Worm (Caenorhabditis elegans) whole organism, L3 larva: ENCODE measurements around the gene W03H9.2.

Experiments used
- ZK546.5 ChIP-seq: sonication (generic microtip); optimal IDR thresholded peaks from 2 replicates; lab custom pipeline; 2017; ENCODE audit warnings: missing biosample characterization, missing genetic modification characterization
- ama-1 ChIP-seq: fragments of 150-350 bp; optimal IDR thresholded peaks from 2 replicates; lab custom pipeline; 2018
- daf-12 ChIP-seq: fragments of 150-350 bp; optimal IDR thresholded peaks from 2 replicates; lab custom pipeline; 2014; ENCODE audit warnings: missing biosample characterization, missing genetic modification reagents, missing genetic modification characterization
- elt-2 ChIP-seq: sonication (generic microtip); optimal IDR thresholded peaks from 2 replicates; lab custom pipeline; 2016; ENCODE audit warnings: missing genetic modification reagents, mild to moderate bottlenecking, missing genetic modification characterization, missing compliant biosample characterization
- elt-3 ChIP-seq, 3 experiments: fragments of 150-350 bp in 1 of 3; sonication (generic microtip) in 2 of 3; optimal IDR thresholded peaks; 2 replicates in 2 of 3; 4 replicates in 1 of 3; lab custom pipeline; 2014 to 2017; ENCODE audit warnings: missing biosample characterization in 3 of 3, missing genetic modification characterization in 3 of 3
- lin-39 ChIP-seq: fragments of 150-350 bp; optimal IDR thresholded peaks from 2 replicates; lab custom pipeline; 2018; ENCODE audit warnings: missing biosample characterization, missing genetic modification reagents, missing genetic modification characterization
- nhr-43 ChIP-seq: sonication (generic microtip); optimal IDR thresholded peaks from 2 replicates; lab custom pipeline; 2016; ENCODE audit warnings: mild to moderate bottlenecking, missing genetic modification characterization, missing compliant biosample characterization; ENCODE audit not compliant: poor library complexity, severe bottlenecking
- nhr-76 ChIP-seq: fragments of 150-350 bp; sonication (generic microtip); optimal IDR thresholded peaks from 5 replicates; lab custom pipeline; 2014; ENCODE audit warnings: missing biosample characterization, missing genetic modification characterization
- pha-4 ChIP-seq: fragments of 150-350 bp; optimal IDR thresholded peaks from 2 replicates; lab custom pipeline; 2014; ENCODE audit warnings: missing biosample characterization, missing genetic modification reagents, missing genetic modification characterization
- sea-2 ChIP-seq: fragments of 150-350 bp; sonication (generic microtip); optimal IDR thresholded peaks from 4 replicates; lab custom pipeline; 2014; ENCODE audit warnings: missing biosample characterization, missing genetic modification reagents, missing genetic modification characterization
- skn-1 ChIP-seq: fragments of 150-350 bp; optimal IDR thresholded peaks from 2 replicates; lab custom pipeline; 2014; ENCODE audit warnings: missing biosample characterization, missing genetic modification characterization
- snpc-4 ChIP-seq: fragments of 150-350 bp; optimal IDR thresholded peaks from 2 replicates; lab custom pipeline; 2014; ENCODE audit warnings: missing biosample characterization, missing genetic modification characterization
- unc-62 ChIP-seq: fragments of 150-350 bp; sonication (generic microtip); optimal IDR thresholded peaks from 4 replicates; lab custom pipeline; 2014; ENCODE audit warnings: missing biosample characterization, missing genetic modification reagents, missing genetic modification characterization
- zag-1 ChIP-seq: fragments of 150-350 bp; optimal IDR thresholded peaks from 2 replicates; lab custom pipeline; 2014; ENCODE audit warnings: missing biosample characterization, missing genetic modification characterization

DNA sequence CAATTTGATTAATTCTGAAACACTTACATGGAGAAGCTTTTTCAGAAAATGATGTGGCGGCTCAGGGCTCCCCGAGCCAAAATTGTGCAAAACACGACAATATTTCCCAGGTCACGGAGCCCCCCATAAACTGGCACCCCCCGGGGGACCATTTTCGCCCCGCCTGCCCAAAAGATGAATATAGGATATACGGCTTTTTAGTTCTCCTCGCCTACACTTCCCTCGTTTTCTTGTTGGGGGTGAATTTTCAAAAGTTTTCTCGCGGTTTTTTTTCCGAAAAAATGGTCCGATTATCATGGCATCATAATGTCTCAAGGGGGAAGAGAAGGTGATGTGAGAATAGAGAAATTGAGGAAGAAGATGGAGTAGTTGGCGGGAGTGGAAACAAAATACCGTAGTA, 21.6 kb downstream of the W03H9.2 start, which contains the start of gene K09E4.4:
- TF ChIP-seq unc-62 (GFP tag; lab: Kevin White, UChicago) = no peak
- TF ChIP-seq ZK546.5 (tag; lab: Kevin White, UChicago) = no peak
- TF ChIP-seq sea-2 (GFP tag; lab: Kevin White, UChicago) = no peak
- no peak for TF ChIP-seq ama-1
- no peak for TF ChIP-seq pha-4 (tag; lab: Kevin White, UChicago)
- no peak for TF ChIP-seq nhr-76 (tag; lab: Kevin White, UChicago)
- no peak for TF ChIP-seq nhr-43
- no peak for TF ChIP-seq daf-12
- TF ChIP-seq zag-1 = no peak
- TF ChIP-seq elt-3 (tag; optimal IDR thresholded peaks at IDR 0.05; lab: Kevin White, UChicago) = no peak
- TF ChIP-seq skn-1 (tag; lab: Kevin White, UChicago) = no peak
- TF ChIP-seq lin-39 (tag; lab: Kevin White, UChicago) = peak; percentile 2
- TF ChIP-seq snpc-4 = no peak
- TF ChIP-seq elt-2 (tag; lab: Kevin White, UChicago) = no peak
